In the genomic region with DNA sequence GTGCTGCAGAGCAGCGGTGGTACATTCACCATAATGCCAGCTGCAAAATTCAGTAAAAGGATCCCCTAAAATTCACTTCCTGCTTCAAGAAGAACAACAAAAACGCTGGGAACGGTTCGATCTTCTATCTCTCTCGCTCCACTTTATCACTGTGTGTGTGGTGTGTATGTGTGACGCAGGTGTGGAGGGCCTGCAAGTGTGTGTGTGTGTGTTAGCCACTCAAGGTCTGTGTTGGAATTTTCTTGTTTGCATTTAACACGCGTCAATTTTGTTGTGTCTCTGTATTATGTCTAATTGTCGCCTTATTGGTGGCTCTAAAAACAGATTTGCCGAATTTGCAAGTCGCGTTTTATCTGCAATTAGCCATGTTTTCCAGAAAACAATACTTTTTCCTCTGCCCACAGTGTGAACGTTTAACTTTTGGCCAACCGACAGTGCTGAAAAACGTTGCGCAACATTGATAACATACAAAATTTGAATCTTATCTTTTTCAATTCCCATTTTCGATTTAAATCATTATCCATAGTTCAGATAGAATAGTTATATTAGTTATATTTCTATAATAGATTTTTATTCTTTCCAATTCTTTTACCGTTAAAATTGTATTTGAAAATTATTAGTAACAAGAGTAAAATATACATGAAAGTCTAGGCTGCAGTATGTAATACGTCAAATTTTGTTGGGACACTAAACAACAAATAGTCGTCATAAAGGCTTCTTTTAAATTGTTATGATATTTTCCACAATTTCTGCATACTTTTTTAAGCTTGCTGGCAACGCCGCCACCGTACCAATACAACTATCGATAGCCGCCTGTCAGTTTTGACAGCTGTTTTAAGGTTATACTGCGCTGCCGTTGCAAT, we compare ENCODE assay signal across 1 fruit fly cellular context.
TF ChIP-seq lines count a peak whose summit lies in the region.

Gene Afti (minus strand): TSS at position 440 of the 863 bp plus-strand sequence.
Gene ATPsynE (plus strand): TSS at position 698 of the 863 bp plus-strand sequence.

TF ChIP-seq in whole organism, embryonic, 481 proteins besides CTCF, POLR2A, EP300 and RAD21 (continued from another document):
- TF ChIP-seq HHEX (GFP tag; optimal IDR thresholded peaks at IDR 0.05; lab: Kevin White, UChicago) (peak; percentile 41), CG6175 (GFP tag; IDR thresholded peaks at IDR 0.05; lab: Robert Waterston, UW) (0 out of 3 replicates have a peak, but pooled peaks have one; percentile 40), CG10565 (GFP tag; optimal IDR thresholded peaks at IDR 0.05; lab: Kevin White, UChicago) (peak; percentile 43), Sox100B (GFP tag; optimal IDR thresholded peaks at IDR 0.05; lab: Kevin White, UChicago) (no peak), Camta (GFP tag; optimal IDR thresholded peaks at IDR 0.05; lab: Kevin White, UChicago) (no peak), ac (GFP tag; optimal IDR thresholded peaks at IDR 0.05; lab: Kevin White, UChicago) (peak; percentile 30), nmo (GFP tag; optimal IDR thresholded peaks at IDR 0.05; lab: Kevin White, UChicago) (peak; percentile 74), lilli (GFP tag; optimal IDR thresholded peaks at IDR 0.05; lab: Kevin White, UChicago) (peak; percentile 76), Sry-δ (GFP tag; optimal IDR thresholded peaks at IDR 0.05; lab: Kevin White, UChicago) (peak; percentile 78), CG10267 (tag; optimal IDR thresholded peaks at IDR 0.05; lab: Kevin White, UChicago) (peak; percentile 93), CG12659 (GFP tag; optimal IDR thresholded peaks at IDR 0.05; lab: Kevin White, UChicago) (peak; percentile 77), Hsf (GFP tag; optimal IDR thresholded peaks at IDR 0.05; lab: Kevin White, UChicago) (peak; percentile 70), Sin3A (optimal IDR thresholded peaks at IDR 0.05; lab: Kevin White, UChicago) (peak; percentile 53), CG14667 (GFP tag; IDR thresholded peaks at IDR 0.05; lab: Robert Waterston, UW) (peak; percentile 59), CG11723 (GFP tag; optimal IDR thresholded peaks at IDR 0.05; lab: Kevin White, UChicago) (no peak), CG3838 (GFP tag; optimal IDR thresholded peaks at IDR 0.05; lab: Kevin White, UChicago) (no peak), Doc3 (GFP tag; IDR thresholded peaks at IDR 0.05; lab: Robert Waterston, UW; ENCODE audit: partially characterized antibody) (peak; percentile 50; the same call in 2 of the 3 replicates), gsb (GFP tag; IDR thresholded peaks at IDR 0.05; lab: Robert Waterston, UW) (peak; percentile 31; the same call in 1 of the 2 replicates), h (optimal IDR thresholded peaks at IDR 0.05; lab: Kevin White, UChicago) (no peak), Drgx (GFP tag; IDR thresholded peaks at IDR 0.05; lab: Robert Waterston, UW) (0 out of 2 replicates have a peak, but pooled peaks have one; percentile 15), CG12299 (tag; optimal IDR thresholded peaks at IDR 0.05; lab: Kevin White, UChicago) (peak; percentile 22), CG12219 (GFP tag; optimal IDR thresholded peaks at IDR 0.05; lab: Kevin White, UChicago) (peak; percentile 5), z (GFP tag; IDR thresholded peaks at IDR 0.05; lab: Robert Waterston, UW) (peak; percentile 39; the same call in 1 of the 3 replicates), CG30020 (tag; optimal IDR thresholded peaks at IDR 0.05; lab: Kevin White, UChicago) (no peak), E2f1 (GFP tag; IDR thresholded peaks at IDR 0.05; lab: Robert Waterston, UW) (no peak), Elba2 (GFP tag; optimal IDR thresholded peaks at IDR 0.05; lab: Kevin White, UChicago) (peak; percentile 85), cas (GFP tag; IDR thresholded peaks at IDR 0.05; lab: Robert Waterston, UW) (0 out of 2 replicates have a peak, but pooled peaks have one; percentile 28), onecut (GFP tag; IDR thresholded peaks at IDR 0.05; lab: Robert Waterston, UW) (peak; percentile 45), Hr39 (optimal IDR thresholded peaks at IDR 0.05; lab: Kevin White, UChicago) (no peak), luna (GFP tag; optimal IDR thresholded peaks at IDR 0.05; lab: Kevin White, UChicago) (peak; percentile 49), CG10543 (GFP tag; optimal IDR thresholded peaks at IDR 0.05; lab: Kevin White, UChicago) (peak; percentile 85), wor (GFP tag; IDR thresholded peaks at IDR 0.05; lab: Robert Waterston, UW) (peak; percentile 54), sug (tag; optimal IDR thresholded peaks at IDR 0.05; lab: Kevin White, UChicago) (peak; percentile 56)
